Fruit fly (Drosophila melanogaster) whole organism, pupa: ENCODE measurements around the gene Ids.

Experiments
- CG10348 ChIP-seq: fragments of 200-800 bp; sonication (Bioruptor generic); IDR thresholded peaks from 2 replicates; pipeline ENCODE4 v1.3.6; 2022; ENCODE audit warnings: missing biosample characterization, missing genetic modification characterization
- CG12605 ChIP-seq: fragments of 200-800 bp; sonication (Bioruptor generic); IDR thresholded peaks from 2 replicates; pipeline ENCODE4 v1.3.6; 2022; ENCODE audit warnings: missing biosample characterization, missing genetic modification characterization
- CG13204 ChIP-seq: fragments of 200-800 bp; sonication (Bioruptor generic); optimal IDR thresholded peaks from 2 replicates; lab custom pipeline; 2018; ENCODE audit warnings: missing biosample characterization, mild to moderate bottlenecking, missing genetic modification characterization, moderate library complexity
- CG14655 ChIP-seq: fragments of 200-800 bp; sonication (Bioruptor generic); optimal IDR thresholded peaks from 3 replicates; lab custom pipeline; 2017; ENCODE audit warnings: mild to moderate bottlenecking, missing biosample characterization, missing genetic modification reagents, missing genetic modification characterization
- CG15710 ChIP-seq: fragments of 200-800 bp; sonication (Bioruptor generic); optimal IDR thresholded peaks from 2 replicates; lab custom pipeline; 2018; ENCODE audit warnings: missing biosample characterization, mild to moderate bottlenecking, missing genetic modification characterization, moderate library complexity
- CG17806 ChIP-seq: fragments of 200-800 bp; sonication (Bioruptor generic); optimal IDR thresholded peaks from 2 replicates; lab custom pipeline; 2018; ENCODE audit warnings: missing biosample characterization, mild to moderate bottlenecking, missing genetic modification characterization, moderate library complexity
- CG32121 ChIP-seq: fragments of 200-800 bp; sonication (Bioruptor generic); IDR thresholded peaks from 2 replicates; pipeline ENCODE4 v1.3.6; 2022; ENCODE audit warnings: missing biosample characterization, missing genetic modification characterization
- CG34367 ChIP-seq: fragments of 200-800 bp; sonication (Bioruptor generic); optimal IDR thresholded peaks from 2 replicates; lab custom pipeline; 2018; ENCODE audit warnings: missing biosample characterization, mild to moderate bottlenecking, missing genetic modification characterization
- CG4496 ChIP-seq: fragments of 200-800 bp; sonication (Bioruptor generic); IDR thresholded peaks from 3 replicates; pipeline ENCODE4 v1.3.6; 2022; ENCODE audit warnings: missing biosample characterization, missing genetic modification characterization
- CG8159 ChIP-seq: fragments of 200-800 bp; sonication (Bioruptor generic); optimal IDR thresholded peaks from 3 replicates; lab custom pipeline; 2018; ENCODE audit warnings: missing biosample characterization, mild to moderate bottlenecking, missing genetic modification characterization, moderate library complexity
- CG8301 ChIP-seq: fragments of 200-800 bp; sonication (Bioruptor generic); optimal IDR thresholded peaks from 2 replicates; lab custom pipeline; 2018; ENCODE audit warnings: missing biosample characterization, mild to moderate bottlenecking, missing genetic modification characterization
- CG9948 ChIP-seq: fragments of 200-800 bp; sonication (Bioruptor generic); optimal IDR thresholded peaks from 2 replicates; lab custom pipeline; 2018; ENCODE audit warnings: missing biosample characterization, mild to moderate bottlenecking, missing genetic modification characterization, moderate library complexity
- D1 ChIP-seq: fragments of 200-800 bp; sonication (Bioruptor generic); optimal IDR thresholded peaks from 2 replicates; lab custom pipeline; 2018; ENCODE audit warnings: missing biosample characterization, mild to moderate bottlenecking, missing genetic modification characterization, moderate library complexity
- EcR ChIP-seq: fragments of 200-800 bp; sonication (Bioruptor generic); optimal IDR thresholded peaks from 3 replicates; lab custom pipeline; 2019; ENCODE audit warnings: missing biosample characterization, missing genetic modification characterization, mild to moderate bottlenecking, moderate library complexity, missing genetic modification reagents
- Ets98B ChIP-seq: fragments of 200-800 bp; sonication (Bioruptor generic); IDR thresholded peaks from 2 replicates; pipeline ENCODE4 v1.3.6; 2022; ENCODE audit warnings: missing biosample characterization, missing genetic modification characterization
- Pif1A ChIP-seq: fragments of 200-800 bp; sonication (Bioruptor generic); optimal IDR thresholded peaks from 3 replicates; lab custom pipeline; 2016; ENCODE audit warnings: missing biosample characterization, missing genetic modification characterization
- Pif1B ChIP-seq: fragments of 200-800 bp; sonication (Bioruptor generic); optimal IDR thresholded peaks from 3 replicates; lab custom pipeline; 2016; ENCODE audit warnings: missing biosample characterization, missing genetic modification characterization
- Snoo ChIP-seq: fragments of 200-800 bp; sonication (Bioruptor generic); optimal IDR thresholded peaks from 3 replicates; lab custom pipeline; 2017; ENCODE audit warnings: missing biosample characterization, mild to moderate bottlenecking, missing genetic modification characterization, inconsistent platforms
- fd96Ca ChIP-seq: fragments of 200-800 bp; sonication (Bioruptor generic); IDR thresholded peaks from 3 replicates; pipeline ENCODE4 v1.3.6; 2022; ENCODE audit warnings: missing biosample characterization, missing genetic modification characterization
- gl ChIP-seq: fragments of 200-800 bp; sonication (Bioruptor generic); optimal IDR thresholded peaks from 2 replicates; lab custom pipeline; 2018; ENCODE audit warnings: missing biosample characterization, mild to moderate bottlenecking, missing genetic modification characterization
- rn ChIP-seq: fragments of 200-800 bp; sonication (Bioruptor generic); IDR thresholded peaks from 2 replicates; pipeline ENCODE4 v1.3.6; 2022; ENCODE audit warnings: missing biosample characterization, missing genetic modification characterization

Gene Ids

DNA sequence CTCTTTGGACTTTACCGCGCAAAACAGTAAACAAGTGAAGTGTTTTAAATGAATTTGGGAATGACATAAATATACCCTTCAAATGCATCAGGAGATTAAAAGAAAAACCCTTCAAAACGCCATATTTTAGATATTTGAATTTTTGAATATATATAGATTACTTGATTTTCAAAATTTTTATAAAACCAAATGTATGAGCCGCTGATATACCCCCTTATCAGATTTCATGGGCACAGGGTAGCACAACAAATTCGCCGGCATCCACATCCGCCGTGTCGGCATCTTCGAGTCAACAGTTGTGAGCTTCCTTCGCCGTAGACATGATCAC, at the start of gene Ids:
Gene Ids (plus strand): TSS at position 304 of the 328 bp plus-strand sequence.
- TF ChIP-seq CG4496 (GFP tag; lab: Robert Waterston, UW) = peak; percentile 82
- no peak for TF ChIP-seq CG8301
- TF ChIP-seq EcR (GFP tag; lab: Kevin White, UChicago) = no peak
- no peak for TF ChIP-seq CG10348 (GFP tag; lab: Robert Waterston, UW)
- TF ChIP-seq CG17806 = peak; percentile 62
- peak; percentile 75 for TF ChIP-seq CG12605 (GFP tag; lab: Robert Waterston, UW)
- peak; percentile 70 for TF ChIP-seq CG15710
- TF ChIP-seq Ets98B (GFP tag; lab: Robert Waterston, UW) = peak; percentile 84
- TF ChIP-seq CG8159 (tag; lab: Kevin White, UChicago) = peak; percentile 75
- peak; percentile 72; the same call in 1 of the 2 replicates for TF ChIP-seq CG32121 (GFP tag; lab: Robert Waterston, UW)
- no peak for TF ChIP-seq D1 (tag; lab: Kevin White, UChicago)
- TF ChIP-seq gl = peak; percentile 37
- no peak for TF ChIP-seq CG14655 (GFP tag; lab: Kevin White, UChicago)
- peak; percentile 76 for TF ChIP-seq Snoo (tag; lab: Kevin White, UChicago)
- peak; percentile 54 for TF ChIP-seq CG9948 (tag; lab: Kevin White, UChicago)
- no peak for TF ChIP-seq Pif1B (GFP tag; lab: Kevin White, UChicago)
- peak; percentile 58 for TF ChIP-seq CG34367 (tag; lab: Kevin White, UChicago)
- TF ChIP-seq fd96Ca = no peak
- TF ChIP-seq CG13204 (GFP tag; lab: Kevin White, UChicago) = no peak
- TF ChIP-seq rn (GFP tag; lab: Robert Waterston, UW) = peak; percentile 48; the same call in 1 of the 2 replicates
- TF ChIP-seq Pif1A (GFP tag; lab: Kevin White, UChicago) = no peak

DNA sequence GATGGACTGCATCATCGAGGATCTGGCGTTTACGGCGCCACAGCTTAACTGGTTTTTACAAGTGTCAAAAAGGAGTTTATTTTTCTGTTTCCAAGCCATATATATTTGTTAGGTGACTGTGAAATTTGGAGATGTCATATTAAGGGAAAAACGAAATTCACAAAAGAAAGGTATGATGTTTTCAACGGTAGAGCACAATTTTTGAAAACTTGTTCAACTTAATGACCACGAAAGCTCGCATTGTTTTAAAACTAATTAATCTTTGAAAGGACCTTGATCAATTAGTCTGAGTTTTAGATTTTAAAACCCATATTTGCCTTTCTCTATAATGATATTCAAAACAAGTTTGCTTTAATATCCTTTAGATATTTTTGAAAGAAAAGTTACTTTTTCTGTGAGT, 49.3 kb upstream of the Ids start, which contains the start of gene Strip:
Gene Strip (minus strand): TSS at position 101 of the 400 bp plus-strand sequence.
- TF ChIP-seq gl = no peak
- TF ChIP-seq CG8159 (tag; lab: Kevin White, UChicago) = no peak
- no peak for TF ChIP-seq Snoo (tag; lab: Kevin White, UChicago)
- TF ChIP-seq CG13204 (GFP tag; lab: Kevin White, UChicago) = no peak
- no peak for TF ChIP-seq CG34367 (tag; lab: Kevin White, UChicago)
- no peak for TF ChIP-seq CG32121 (GFP tag; lab: Robert Waterston, UW)
- no peak for TF ChIP-seq Pif1B (GFP tag; lab: Kevin White, UChicago)
- TF ChIP-seq CG4496 (GFP tag; lab: Robert Waterston, UW) = no peak
- TF ChIP-seq CG10348 (GFP tag; lab: Robert Waterston, UW) = no peak
- TF ChIP-seq D1 (tag; lab: Kevin White, UChicago) = no peak
- TF ChIP-seq EcR (GFP tag; lab: Kevin White, UChicago) = no peak
- no peak for TF ChIP-seq fd96Ca
- TF ChIP-seq rn (GFP tag; lab: Robert Waterston, UW) = no peak
- no peak for TF ChIP-seq CG15710
- no peak for TF ChIP-seq CG12605 (GFP tag; lab: Robert Waterston, UW)
- no peak for TF ChIP-seq Ets98B (GFP tag; lab: Robert Waterston, UW)

DNA sequence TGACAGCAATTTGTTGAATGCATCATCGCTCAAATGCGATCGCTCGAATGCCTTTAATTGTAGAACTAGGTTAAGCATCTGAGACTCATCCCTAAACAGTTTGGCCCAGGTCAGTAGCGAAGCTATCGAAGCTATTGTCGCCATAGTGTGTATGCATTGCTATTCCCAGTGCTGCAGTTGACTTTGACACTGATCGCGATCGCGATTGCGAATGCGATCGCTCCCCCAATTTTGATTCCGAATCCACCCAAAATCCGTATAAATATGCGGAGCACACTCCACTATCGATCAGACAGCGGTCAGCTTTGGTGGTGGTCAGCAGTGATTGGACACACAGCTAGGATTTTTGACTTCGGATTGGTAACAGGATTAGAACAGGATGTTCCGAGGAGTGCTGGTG, 48.3 kb upstream of the Ids start, which contains the start of gene CG14961:
Gene CG14961 (plus strand): TSS at position 301 of the 400 bp plus-strand sequence.
- TF ChIP-seq CG8159 (tag; lab: Kevin White, UChicago) = no peak
- no peak for TF ChIP-seq CG34367 (tag; lab: Kevin White, UChicago)
- TF ChIP-seq CG8301 = no peak
- TF ChIP-seq Snoo (tag; lab: Kevin White, UChicago) = no peak
- no peak for TF ChIP-seq CG4496 (GFP tag; lab: Robert Waterston, UW)
- no peak for TF ChIP-seq Pif1B (GFP tag; lab: Kevin White, UChicago)
- TF ChIP-seq CG14655 (GFP tag; lab: Kevin White, UChicago) = no peak
- no peak for TF ChIP-seq rn (GFP tag; lab: Robert Waterston, UW)
- no peak for TF ChIP-seq CG32121 (GFP tag; lab: Robert Waterston, UW)
- no peak for TF ChIP-seq CG10348 (GFP tag; lab: Robert Waterston, UW)
- TF ChIP-seq Pif1A (GFP tag; lab: Kevin White, UChicago) = no peak
- no peak for TF ChIP-seq CG17806
- TF ChIP-seq D1 (tag; lab: Kevin White, UChicago) = no peak
- TF ChIP-seq EcR (GFP tag; lab: Kevin White, UChicago) = no peak
- no peak for TF ChIP-seq CG9948 (tag; lab: Kevin White, UChicago)
- TF ChIP-seq gl = no peak
- TF ChIP-seq CG13204 (GFP tag; lab: Kevin White, UChicago) = no peak
- no peak for TF ChIP-seq CG12605 (GFP tag; lab: Robert Waterston, UW)
- TF ChIP-seq CG15710 = no peak
- no peak for TF ChIP-seq fd96Ca

DNA sequence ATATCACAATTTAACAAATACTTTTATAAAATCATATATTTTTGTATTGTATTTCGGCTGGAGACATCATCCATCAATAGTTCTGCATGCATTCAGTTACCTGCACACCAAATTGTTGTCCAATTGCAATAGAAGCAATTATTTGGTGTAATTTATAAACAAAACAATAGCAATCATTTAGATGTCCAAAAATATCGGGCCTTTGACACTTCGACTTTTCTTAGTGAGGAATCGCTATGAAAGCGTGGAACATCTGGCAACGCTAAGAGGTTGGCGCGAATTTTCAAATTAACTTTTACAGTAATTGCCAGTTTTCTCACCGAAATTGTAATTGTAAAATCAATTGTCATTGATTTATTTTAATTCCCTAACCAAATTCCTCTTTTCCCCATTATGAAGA, 43.3 kb upstream of the Ids start, which contains the start of gene CG14969:
Gene CG14969 (minus strand): TSS at position 195 of the 400 bp plus-strand sequence.
- no peak for TF ChIP-seq fd96Ca
- no peak for TF ChIP-seq CG4496 (GFP tag; lab: Robert Waterston, UW)
- no peak for TF ChIP-seq rn (GFP tag; lab: Robert Waterston, UW)
- no peak for TF ChIP-seq EcR (GFP tag; lab: Kevin White, UChicago)

DNA sequence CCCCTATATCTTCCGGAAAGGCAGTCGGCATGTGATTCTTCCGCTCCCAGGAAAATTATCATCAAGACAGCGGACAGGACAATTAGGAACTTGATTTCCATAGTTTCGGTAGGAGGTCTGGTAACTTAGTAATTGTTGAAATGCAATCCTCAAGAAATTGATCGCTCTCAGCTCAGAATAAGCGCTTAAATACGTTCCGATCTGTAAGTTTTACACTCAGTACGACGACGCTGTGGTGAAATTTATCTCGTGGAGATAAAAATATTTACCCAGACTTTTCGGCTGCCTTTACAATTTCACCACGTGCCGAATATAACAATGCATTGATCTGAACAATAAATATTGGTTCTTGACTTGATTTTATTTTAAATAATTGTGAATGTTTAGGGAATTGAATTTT, 42.4 kb upstream of the Ids start, which contains the start of gene Drsl1:
Gene Drsl1 (minus strand): TSS at position 101 of the 400 bp plus-strand sequence.
- TF ChIP-seq CG17806 (no peak), fd96Ca (no peak), Snoo (tag; lab: Kevin White, UChicago) (no peak), CG12605 (GFP tag; lab: Robert Waterston, UW) (no peak), CG9948 (tag; lab: Kevin White, UChicago) (no peak), Pif1B (GFP tag; lab: Kevin White, UChicago) (no peak), Pif1A (GFP tag; lab: Kevin White, UChicago) (no peak), CG15710 (no peak), CG8159 (tag; lab: Kevin White, UChicago) (no peak), EcR (GFP tag; lab: Kevin White, UChicago) (no peak), CG8301 (no peak), rn (GFP tag; lab: Robert Waterston, UW) (no peak), CG13204 (GFP tag; lab: Kevin White, UChicago) (no peak)
